Fruit fly (Drosophila melanogaster) whole organism, pupa: ENCODE data around the gene CG18294.

ENCODE experiments used
- CG14655 ChIP-seq: fragments of 200-800 bp; sonication (Bioruptor generic); optimal IDR thresholded peaks from 3 replicates; lab custom pipeline; 2017; ENCODE audit warnings: mild to moderate bottlenecking, missing biosample characterization, missing genetic modification reagents, missing genetic modification characterization
- CG15710 ChIP-seq: fragments of 200-800 bp; sonication (Bioruptor generic); optimal IDR thresholded peaks from 2 replicates; lab custom pipeline; 2018; ENCODE audit warnings: missing biosample characterization, mild to moderate bottlenecking, missing genetic modification characterization, moderate library complexity
- CG32121 ChIP-seq: fragments of 200-800 bp; sonication (Bioruptor generic); IDR thresholded peaks from 2 replicates; pipeline ENCODE4 v1.3.6; 2022; ENCODE audit warnings: missing biosample characterization, missing genetic modification characterization
- CG34367 ChIP-seq: fragments of 200-800 bp; sonication (Bioruptor generic); optimal IDR thresholded peaks from 2 replicates; lab custom pipeline; 2018; ENCODE audit warnings: missing biosample characterization, mild to moderate bottlenecking, missing genetic modification characterization
- CG8301 ChIP-seq: fragments of 200-800 bp; sonication (Bioruptor generic); optimal IDR thresholded peaks from 2 replicates; lab custom pipeline; 2018; ENCODE audit warnings: missing biosample characterization, mild to moderate bottlenecking, missing genetic modification characterization
- D1 ChIP-seq: fragments of 200-800 bp; sonication (Bioruptor generic); optimal IDR thresholded peaks from 2 replicates; lab custom pipeline; 2018; ENCODE audit warnings: missing biosample characterization, mild to moderate bottlenecking, missing genetic modification characterization, moderate library complexity
- EcR ChIP-seq: fragments of 200-800 bp; sonication (Bioruptor generic); optimal IDR thresholded peaks from 3 replicates; lab custom pipeline; 2019; ENCODE audit warnings: missing biosample characterization, missing genetic modification characterization, mild to moderate bottlenecking, moderate library complexity, missing genetic modification reagents
- Ets98B ChIP-seq: fragments of 200-800 bp; sonication (Bioruptor generic); IDR thresholded peaks from 2 replicates; pipeline ENCODE4 v1.3.6; 2022; ENCODE audit warnings: missing biosample characterization, missing genetic modification characterization
- Snoo ChIP-seq: fragments of 200-800 bp; sonication (Bioruptor generic); optimal IDR thresholded peaks from 3 replicates; lab custom pipeline; 2017; ENCODE audit warnings: missing biosample characterization, mild to moderate bottlenecking, missing genetic modification characterization, inconsistent platforms
- fd96Ca ChIP-seq: fragments of 200-800 bp; sonication (Bioruptor generic); IDR thresholded peaks from 3 replicates; pipeline ENCODE4 v1.3.6; 2022; ENCODE audit warnings: missing biosample characterization, missing genetic modification characterization

DNA sequence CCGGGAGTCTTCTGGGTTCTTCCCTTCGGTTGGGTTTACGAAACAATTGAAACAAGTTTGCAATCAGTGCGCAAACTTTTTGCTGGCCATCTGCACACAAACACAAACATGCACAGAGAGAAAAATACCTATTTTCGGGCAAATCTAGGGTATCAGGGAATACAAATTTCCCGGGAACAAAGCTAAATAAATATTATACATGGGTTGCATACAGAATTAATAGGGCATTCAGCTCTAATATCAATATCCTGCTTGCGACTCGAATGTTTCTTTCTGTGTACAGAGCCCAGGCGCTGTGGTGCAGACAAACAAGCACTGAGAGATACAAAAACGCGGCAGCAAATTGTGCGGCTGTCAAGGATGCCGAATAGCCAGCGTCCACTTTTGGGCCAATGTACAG lies 31.3 kb downstream of the CG18294 start:
- TF ChIP-seq Ets98B (GFP tag; lab: Robert Waterston, UW): no peak
- TF ChIP-seq D1 (tag; lab: Kevin White, UChicago): no peak
- TF ChIP-seq EcR (GFP tag; lab: Kevin White, UChicago): no peak
- TF ChIP-seq CG15710: peak; percentile 22
- no peak for TF ChIP-seq CG32121 (GFP tag; lab: Robert Waterston, UW)
- TF ChIP-seq Snoo: no peak
- TF ChIP-seq CG14655 (GFP tag; lab: Kevin White, UChicago): no peak
- peak; percentile 0 for TF ChIP-seq CG34367 (tag; lab: Kevin White, UChicago)
- TF ChIP-seq CG8301 (tag; lab: Kevin White, UChicago): no peak
- TF ChIP-seq fd96Ca (GFP tag; lab: Robert Waterston, UW): no peak
